Worm (Caenorhabditis elegans) whole organism, midembryonic: ENCODE measurements around the gene Y43F8C.15.

ENCODE experiments used
- flt-1 ChIP-seq: fragments of 200-800 bp; sonication (Bioruptor generic); IDR thresholded peaks from 2 replicates; pipeline ENCODE4 v1.3.6; 2022; ENCODE audit warnings: missing genetic modification characterization, missing compliant biosample characterization
- med-1 ChIP-seq: sonication (generic microtip); optimal IDR thresholded peaks from 2 replicates; lab custom pipeline; 2017; ENCODE audit warnings: missing genetic modification characterization, mild to moderate bottlenecking, missing compliant biosample characterization, antibody characterized with exemption, missing genetic modification reagents; ENCODE audit not compliant: insufficient read depth
- ref-1 ChIP-seq: fragments of 200-800 bp; sonication (Bioruptor generic); conservative IDR thresholded peaks from 2 replicates; pipeline ENCODE4 v1.3.6; 2022; ENCODE audit warnings: missing genetic modification reagents, missing genetic modification characterization, missing compliant biosample characterization
- tab-1 ChIP-seq: fragments of 200-800 bp; sonication (Bioruptor generic); IDR thresholded peaks from 2 replicates; pipeline ENCODE4 v1.3.6; 2022; ENCODE audit warnings: missing genetic modification characterization, missing compliant biosample characterization
- ztf-23 ChIP-seq: fragments of 200-800 bp; sonication (Bioruptor generic); IDR thresholded peaks from 2 replicates; pipeline ENCODE4 v1.3.6; 2022; ENCODE audit warnings: missing genetic modification reagents, missing genetic modification characterization, missing compliant biosample characterization

ce11 chrV:19666308-19666707 is 44.1 kb downstream of the Y43F8C.15 start:
- TF ChIP-seq ref-1 (no peak), flt-1 (GFP tag; lab: Robert Waterston, UW) (no peak), med-1 (GFP tag; lab: Kevin White, UChicago) (no peak), tab-1 (no peak), ztf-23 (no peak)
